Fruit fly (Drosophila melanogaster): Measurements from ENCODE around the gene CCT4.

CCT4 gene

DNA sequence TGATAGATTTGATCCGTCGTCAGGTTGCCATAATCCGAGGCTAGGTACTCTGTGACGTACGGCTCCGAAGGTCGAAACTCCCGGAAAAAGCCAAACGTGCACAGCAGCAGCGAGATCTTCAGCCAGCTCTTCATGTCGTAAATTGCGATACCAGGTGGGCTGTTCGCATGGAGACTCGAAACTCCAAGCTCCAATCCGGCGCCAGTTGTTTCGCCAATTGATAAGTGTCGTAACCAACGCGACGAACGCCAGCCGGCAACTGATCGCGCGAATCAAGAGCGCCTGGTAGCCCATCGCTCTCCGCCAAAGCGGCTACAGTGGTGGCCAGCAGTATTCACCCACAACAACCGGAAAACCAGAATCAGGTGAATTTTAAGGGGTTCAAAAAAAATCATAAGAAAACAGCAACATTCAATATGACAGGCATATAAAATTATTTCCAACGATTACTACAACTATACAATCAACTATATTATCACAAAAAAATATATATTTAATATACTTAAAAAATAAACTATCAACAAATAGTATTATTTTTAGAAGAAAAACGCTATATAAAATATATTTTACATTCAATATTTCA lies 7.7 kb upstream of the CCT4 start, which contains the start of gene CG17036 (continued):
- TF ChIP-seq CG17186 (GFP tag; optimal IDR thresholded peaks at IDR 0.05) (no peak), CG11085 (GFP tag; IDR thresholded peaks at IDR 0.05) (no peak), CG31441 (GFP tag; IDR thresholded peaks at IDR 0.05) (peak; percentile 43), Sry-β (GFP tag; optimal IDR thresholded peaks at IDR 0.05) (no peak), fu2 (GFP tag; optimal IDR thresholded peaks at IDR 0.05) (no peak), Gug (GFP tag; IDR thresholded peaks at IDR 0.05) (peak; percentile 47; the same call in 1 of the 4 replicates), Deaf1 (tag; optimal IDR thresholded peaks at IDR 0.05) (no peak), Bdp1 (GFP tag; optimal IDR thresholded peaks at IDR 0.05) (no peak), CG2678 (tag; optimal IDR thresholded peaks at IDR 0.05) (no peak), CG13123 (GFP tag; optimal IDR thresholded peaks at IDR 0.05) (no peak), row (GFP tag; IDR thresholded peaks at IDR 0.05) (peak; percentile 80), Atf6 (GFP tag; IDR thresholded peaks at IDR 0.05) (no peak), CG9727 (GFP tag; optimal IDR thresholded peaks at IDR 0.05) (peak; percentile 52), CG14667 (GFP tag; IDR thresholded peaks at IDR 0.05) (no peak), CG6765 (GFP tag; optimal IDR thresholded peaks at IDR 0.05) (no peak), CG8765 (GFP tag; IDR thresholded peaks at IDR 0.05) (no peak), CG15073 (GFP tag; optimal IDR thresholded peaks at IDR 0.05) (no peak), Hr78 (GFP tag; optimal IDR thresholded peaks at IDR 0.05) (no peak), z (GFP tag; IDR thresholded peaks at IDR 0.05) (no peak), CG33557 (GFP tag; optimal IDR thresholded peaks at IDR 0.05) (no peak), Aef1 (GFP tag; IDR thresholded peaks at IDR 0.05) (no peak), Antp (GFP tag; optimal IDR thresholded peaks at IDR 0.05) (no peak), D (optimal IDR thresholded peaks at IDR 0.05) (no peak), D (GFP tag; optimal IDR thresholded peaks at IDR 0.05) (no peak), CG17385 (GFP tag; optimal IDR thresholded peaks at IDR 0.05) (no peak), zf30C (GFP tag; optimal IDR thresholded peaks at IDR 0.05) (no peak), CG8478 (optimal IDR thresholded peaks at IDR 0.05) (no peak), Ada2b (GFP tag; IDR thresholded peaks at IDR 0.05) (peak; percentile 20; the same call in 1 of the 2 replicates), fd102C (GFP tag; optimal IDR thresholded peaks at IDR 0.05) (no peak), vnd (GFP tag; IDR thresholded peaks at IDR 0.05; ENCODE audit: partially characterized antibody) (no peak), CHES-1-like (GFP tag; optimal IDR thresholded peaks at IDR 0.05) (no peak), toy (GFP tag; IDR thresholded peaks at IDR 0.05) (no peak), CG1529 (GFP tag; optimal IDR thresholded peaks at IDR 0.05) (no peak), pb (GFP tag; optimal IDR thresholded peaks at IDR 0.05) (no peak), pnt (GFP tag; optimal IDR thresholded peaks at IDR 0.05) (no peak), Lhr (GFP tag; optimal IDR thresholded peaks at IDR 0.05) (no peak), zen (tag; optimal IDR thresholded peaks at IDR 0.05) (no peak), abd-A (tag; optimal IDR thresholded peaks at IDR 0.05) (no peak), ind (GFP tag; optimal IDR thresholded peaks at IDR 0.05) (peak; percentile 43), dmrt99B (tag; optimal IDR thresholded peaks at IDR 0.05) (no peak), Lpt (GFP tag; optimal IDR thresholded peaks at IDR 0.05) (no peak), CTCF (GFP tag; optimal IDR thresholded peaks at IDR 0.05) (no peak), Dad (GFP tag; optimal IDR thresholded peaks at IDR 0.05) (no peak), CG8089 (GFP tag; optimal IDR thresholded peaks at IDR 0.05) (no peak), tio (GFP tag; optimal IDR thresholded peaks at IDR 0.05) (no peak), HmgD (GFP tag; optimal IDR thresholded peaks at IDR 0.05) (no peak), klu (GFP tag; IDR thresholded peaks at IDR 0.05) (no peak), Bteb2 (GFP tag; optimal IDR thresholded peaks at IDR 0.05) (no peak), CG10147 (GFP tag; optimal IDR thresholded peaks at IDR 0.05) (no peak), CG30403 (GFP tag; optimal IDR thresholded peaks at IDR 0.05) (peak; percentile 16), slbo (GFP tag; IDR thresholded peaks at IDR 0.05) (peak; percentile 64), kay (GFP tag; optimal IDR thresholded peaks at IDR 0.05) (no peak), sens (GFP tag) (no peak), CG6689 (GFP tag; IDR thresholded peaks at IDR 0.05) (no peak)

Data from whole organism, embryonic.